Worm (Caenorhabditis elegans) whole organism, young adult: Measurements from ENCODE around the gene sec-20.
"Not testable (repeated sequence)": the region's sequence is repeated elsewhere in the genome, so short reads cannot be mapped to it uniquely, and the experiment has no call there.

Source experiments
- T26A5.8 ChIP-seq: sonication (generic microtip); optimal IDR thresholded peaks from 2 replicates; lab custom pipeline; 2016; ENCODE audit warnings: missing genetic modification characterization, missing compliant biosample characterization
- Y79H2A.3 ChIP-seq: fragments of 200-800 bp; sonication (Bioruptor generic); conservative IDR thresholded peaks from 2 replicates; pipeline ENCODE4 v1.3.6; 2022; ENCODE audit warnings: missing genetic modification reagents, missing genetic modification characterization, missing compliant biosample characterization
- ama-1 ChIP-seq, 3 experiments: fragments of 150-350 bp in 1 of 3; sonication (generic microtip) in 2 of 3; optimal IDR thresholded peaks; 2 replicates each; lab custom pipeline; 2014 to 2018; ENCODE audit warnings: missing biosample characterization in 2 of 3, missing genetic modification characterization in 2 of 3, missing genetic modification reagents in 2 of 3
- him-1 ChIP-seq: sonication (generic microtip); optimal IDR thresholded peaks from 2 replicates; lab custom pipeline; 2016; ENCODE audit warnings: missing genotype, missing genetic modification reagents, missing genetic modification characterization, missing compliant biosample characterization
- unc-62 ChIP-seq: fragments of 150-350 bp; optimal IDR thresholded peaks from 2 replicates; lab custom pipeline; 2014; ENCODE audit warnings: missing biosample characterization, missing genetic modification reagents, missing genetic modification characterization

DNA sequence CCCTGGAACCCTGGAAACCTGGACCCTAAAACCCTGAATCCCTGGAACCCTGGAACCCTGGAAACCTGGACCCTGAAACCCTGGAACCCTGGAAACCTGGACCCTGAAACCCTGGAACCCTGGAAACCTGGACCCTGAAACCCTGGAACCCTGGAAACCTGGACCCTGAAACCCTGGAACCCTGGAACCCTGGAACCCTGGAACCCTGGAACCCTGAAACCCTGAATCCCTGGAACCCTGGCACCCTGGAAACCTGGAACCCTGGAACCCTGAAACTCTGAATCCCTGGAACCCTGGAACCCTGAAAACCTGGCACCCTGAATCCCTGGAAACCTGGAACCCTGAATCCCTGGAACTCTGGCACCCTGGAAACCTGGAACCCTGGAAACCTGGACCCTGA lies 23.5 kb upstream of the sec-20 start:
- not testable (repeated sequence) for TF ChIP-seq him-1 (tag; lab: Kevin White, UChicago); Y79H2A.3; T26A5.8 (tag; lab: Kevin White, UChicago); unc-62 (GFP tag; lab: Kevin White, UChicago); ama-1 (optimal IDR thresholded peaks at IDR 0.05; lab: Kevin White, UChicago); ama-1 (GFP tag; optimal IDR thresholded peaks at IDR 0.05; lab: Kevin White, UChicago)
